Fruit fly (Drosophila melanogaster): ENCODE data around the gene CG3407.

The CG3407 gene

dm6 chr2L:3778157-3779060 lies 34.8 kb downstream of the CG3407 start (continued):
- TF ChIP-seq gro (GFP tag; optimal IDR thresholded peaks at IDR 0.05) (peak; percentile 63), dmrt99B (tag; optimal IDR thresholded peaks at IDR 0.05) (peak; percentile 58), lab (GFP tag; optimal IDR thresholded peaks at IDR 0.05) (peak; percentile 48), gfzf (GFP tag; optimal IDR thresholded peaks at IDR 0.05) (no peak), CG14710 (tag; optimal IDR thresholded peaks at IDR 0.05) (peak; percentile 18), CG34224 (GFP tag; IDR thresholded peaks at IDR 0.05; ENCODE audit: partially characterized antibody) (peak; percentile 33; the same call in 1 of the 3 replicates), NK7.1 (GFP tag; optimal IDR thresholded peaks at IDR 0.05) (no peak), CG1024 (GFP tag; IDR thresholded peaks at IDR 0.05) (no peak), pzg (GFP tag; optimal IDR thresholded peaks at IDR 0.05) (no peak), trem (tag; optimal IDR thresholded peaks at IDR 0.05) (no peak), tap (tag; optimal IDR thresholded peaks at IDR 0.05) (no peak), CG15601 (tag; optimal IDR thresholded peaks at IDR 0.05) (no peak), CG15479 (GFP tag; optimal IDR thresholded peaks at IDR 0.05) (peak; percentile 91), CG2129 (GFP tag; IDR thresholded peaks at IDR 0.05; ENCODE audit: partially characterized antibody) (no peak), CG1647 (GFP tag; optimal IDR thresholded peaks at IDR 0.05) (no peak), row (GFP tag; IDR thresholded peaks at IDR 0.05) (peak; percentile 39; the same call in 1 of the 3 replicates), CG30403 (GFP tag; optimal IDR thresholded peaks at IDR 0.05) (peak; percentile 3), CG12769 (tag; optimal IDR thresholded peaks at IDR 0.05) (peak; percentile 81), CG10431 (GFP tag; optimal IDR thresholded peaks at IDR 0.05) (no peak), fu2 (GFP tag; optimal IDR thresholded peaks at IDR 0.05) (no peak), lmd (GFP tag; IDR thresholded peaks at IDR 0.05) (peak; percentile 45; the same call in 1 of the 2 replicates), CG3838 (GFP tag; optimal IDR thresholded peaks at IDR 0.05) (no peak), Adf1 (GFP tag; IDR thresholded peaks at IDR 0.05) (no peak), vvl (GFP tag; IDR thresholded peaks at IDR 0.05) (peak; percentile 25), gce (GFP tag; IDR thresholded peaks at IDR 0.05) (no peak), stwl (tag; optimal IDR thresholded peaks at IDR 0.05) (no peak), CG6689 (GFP tag; IDR thresholded peaks at IDR 0.05) (peak; percentile 51; the same call in 1 of the 2 replicates), Hand (GFP tag; optimal IDR thresholded peaks at IDR 0.05) (no peak), CG15269 (tag; optimal IDR thresholded peaks at IDR 0.05) (peak; percentile 42), CG32772 (GFP tag; IDR thresholded peaks at IDR 0.05) (0 out of 2 replicates have a peak, but pooled peaks have one; percentile 21), PHDP (tag; optimal IDR thresholded peaks at IDR 0.05) (peak; percentile 39), caup (GFP tag; optimal IDR thresholded peaks at IDR 0.05; ENCODE audit: severe bottlenecking) (peak; percentile 34), CG7556 (GFP tag; optimal IDR thresholded peaks at IDR 0.05) (peak; percentile 42), ssp (GFP tag; IDR thresholded peaks at IDR 0.05) (no peak), dmrt11E (tag; optimal IDR thresholded peaks at IDR 0.05) (peak; percentile 42), pho (GFP tag; optimal IDR thresholded peaks at IDR 0.05) (no peak), Hr3 (GFP tag; optimal IDR thresholded peaks at IDR 0.05) (peak; percentile 17), tgo (GFP tag; IDR thresholded peaks at IDR 0.05) (no peak), sens (GFP tag) (peak; percentile 79), eyg (GFP tag; optimal IDR thresholded peaks at IDR 0.05) (no peak), Hmr (GFP tag; optimal IDR thresholded peaks at IDR 0.05) (no peak), tin (GFP tag; optimal IDR thresholded peaks at IDR 0.05) (peak; percentile 5), ac (GFP tag; optimal IDR thresholded peaks at IDR 0.05) (no peak), sisA (GFP tag; IDR thresholded peaks at IDR 0.05) (0 out of 2 replicates have a peak, but pooled peaks have one; percentile 4), CG13775 (GFP tag; optimal IDR thresholded peaks at IDR 0.05) (peak; percentile 30), CG6175 (GFP tag; IDR thresholded peaks at IDR 0.05) (peak; percentile 81; the same call in 2 of the 3 replicates), zen2 (GFP tag; IDR thresholded peaks at IDR 0.05; ENCODE audit: partially characterized antibody) (no peak), pnt (GFP tag; optimal IDR thresholded peaks at IDR 0.05) (no peak)

Measured in whole organism, embryonic.